Fruit fly (Drosophila melanogaster) whole organism, embryonic: ENCODE results near the gene CG10445.

Experiments
- CG12155 ChIP-seq: fragments of 200-800 bp; sonication (Bioruptor generic); optimal IDR thresholded peaks from 3 replicates; lab custom pipeline; 2016; ENCODE audit warnings: missing biosample characterization, missing genetic modification characterization
- CG15073 ChIP-seq: fragments of 200-800 bp; sonication (Bioruptor generic); optimal IDR thresholded peaks from 2 replicates; lab custom pipeline; 2016; ENCODE audit warnings: missing biosample characterization, missing genetic modification characterization
- CG1647 ChIP-seq: fragments of 200-800 bp; sonication (Bioruptor generic); optimal IDR thresholded peaks from 3 replicates; lab custom pipeline; 2016; ENCODE audit warnings: missing biosample characterization, missing genetic modification characterization
- CG17186 ChIP-seq: fragments of 200-800 bp; sonication (Bioruptor generic); optimal IDR thresholded peaks from 3 replicates; lab custom pipeline; 2017; ENCODE audit warnings: missing biosample characterization, missing genetic modification reagents, missing genetic modification characterization
- CG17802 ChIP-seq: fragments of 200-800 bp; sonication (Bioruptor generic); optimal IDR thresholded peaks from 2 replicates; lab custom pipeline; 2018; ENCODE audit warnings: missing biosample characterization, mild to moderate bottlenecking, missing genetic modification characterization, moderate library complexity
- CG17912 ChIP-seq: fragments of 200-800 bp; sonication (Bioruptor generic); optimal IDR thresholded peaks from 2 replicates; lab custom pipeline; 2018; ENCODE audit warnings: missing biosample characterization, mild to moderate bottlenecking, missing genetic modification characterization
- CG18011 ChIP-seq: fragments of 200-800 bp; sonication (Bioruptor generic); optimal IDR thresholded peaks from 2 replicates; lab custom pipeline; 2017; ENCODE audit warnings: missing biosample characterization, missing genetic modification characterization, mild to moderate bottlenecking, moderate library complexity, missing genotype
- CG18764 ChIP-seq: fragments of 200-800 bp; sonication (Bioruptor generic); optimal IDR thresholded peaks from 3 replicates; lab custom pipeline; 2016; ENCODE audit warnings: missing biosample characterization, missing genetic modification characterization
- CG2116 ChIP-seq: fragments of 200-800 bp; sonication (Bioruptor generic); optimal IDR thresholded peaks from 3 replicates; lab custom pipeline; 2018; ENCODE audit warnings: missing biosample characterization, mild to moderate bottlenecking, missing genetic modification characterization
- CG30020 ChIP-seq: fragments of 200-800 bp; optimal IDR thresholded peaks from 2 replicates; lab custom pipeline; 2019; ENCODE audit warnings: missing biosample characterization, mild to moderate bottlenecking, missing genetic modification characterization, moderate library complexity
- CG3065 ChIP-seq: fragments of 200-800 bp; sonication (Bioruptor generic); optimal IDR thresholded peaks from 2 replicates; lab custom pipeline; 2016; ENCODE audit warnings: missing biosample characterization, missing genetic modification characterization
- CG32532 ChIP-seq: fragments of 200-800 bp; sonication (Bioruptor generic); IDR thresholded peaks from 2 replicates; pipeline ENCODE4 v1.3.6; 2022; ENCODE audit warnings: missing biosample characterization, missing genetic modification characterization
- CG3847 ChIP-seq: fragments of 200-800 bp; sonication (Bioruptor generic); IDR thresholded peaks from 2 replicates; pipeline ENCODE4 v1.3.6; 2022; ENCODE audit warnings: missing biosample characterization, missing genetic modification characterization
- CG4404 ChIP-seq: fragments of 200-800 bp; sonication (Bioruptor generic); IDR thresholded peaks from 2 replicates; pipeline ENCODE4 v1.3.6; 2022; ENCODE audit warnings: missing biosample characterization, missing genetic modification characterization
- CG7745 ChIP-seq: fragments of 200-800 bp; sonication (Bioruptor generic); optimal IDR thresholded peaks from 2 replicates; lab custom pipeline; 2018; ENCODE audit warnings: missing biosample characterization, mild to moderate bottlenecking, missing genetic modification characterization, moderate library complexity
- Dp ChIP-seq: fragments of 200-800 bp; sonication (Bioruptor generic); optimal IDR thresholded peaks from 2 replicates; lab custom pipeline; 2018; ENCODE audit warnings: missing biosample characterization, mild to moderate bottlenecking, missing genetic modification characterization, moderate library complexity
- Drgx ChIP-seq: fragments of 200-800 bp; sonication (Bioruptor generic); IDR thresholded peaks from 2 replicates; pipeline ENCODE4 v1.3.6; 2022; ENCODE audit warnings: missing biosample characterization, missing genetic modification characterization
- Elba2 ChIP-seq: fragments of 200-800 bp; sonication (Bioruptor generic); optimal IDR thresholded peaks from 3 replicates; lab custom pipeline; 2016; ENCODE audit warnings: missing biosample characterization, missing genetic modification characterization
- Ets65A ChIP-seq: fragments of 200-800 bp; sonication (Bioruptor generic); peaks from one replicate; lab custom pipeline; 2016; ENCODE audit warnings: missing biosample characterization, missing genetic modification characterization
- GATAe ChIP-seq: fragments of 200-800 bp; sonication (Bioruptor generic); conservative IDR thresholded peaks from 2 replicates; pipeline ENCODE4 v1.3.6; 2022; ENCODE audit warnings: missing biosample characterization, missing genetic modification characterization
- H15 ChIP-seq: fragments of 200-800 bp; sonication (Bioruptor generic); IDR thresholded peaks from 3 replicates; pipeline ENCODE4 v1.3.6; 2022; ENCODE audit warnings: missing biosample characterization, missing genetic modification characterization
- Opbp ChIP-seq: fragments of 200-800 bp; sonication (Bioruptor generic); IDR thresholded peaks from 3 replicates; pipeline ENCODE4 v1.3.6; 2022; ENCODE audit warnings: missing biosample characterization, missing genetic modification characterization; ENCODE audit not compliant: partially characterized antibody
- Scr ChIP-seq: fragments of 200-800 bp; sonication (Bioruptor generic); IDR thresholded peaks from 2 replicates; pipeline ENCODE4 v1.3.6; 2022; ENCODE audit warnings: missing biosample characterization, missing genetic modification characterization; ENCODE audit not compliant: partially characterized antibody
- amos ChIP-seq: fragments of 200-800 bp; sonication (Bioruptor generic); IDR thresholded peaks from 2 replicates; pipeline ENCODE4 v1.3.6; 2022; ENCODE audit warnings: missing biosample characterization, missing genetic modification characterization; ENCODE audit not compliant: partially characterized antibody
- ase ChIP-seq: fragments of 200-800 bp; sonication (Bioruptor generic); IDR thresholded peaks from 3 replicates; pipeline ENCODE4 v1.3.6; 2022; ENCODE audit warnings: missing biosample characterization, missing genetic modification characterization
- ato ChIP-seq: fragments of 200-800 bp; sonication (Bioruptor generic); IDR thresholded peaks from 2 replicates; pipeline ENCODE4 v1.3.6; 2022; ENCODE audit warnings: missing biosample characterization, missing genetic modification characterization; ENCODE audit not compliant: partially characterized antibody
- cad ChIP-seq: fragments of >200 bp; optimal IDR thresholded peaks from 2 replicates; lab custom pipeline; 2017; ENCODE audit warnings: missing biosample characterization, missing genetic modification characterization
- chinmo ChIP-seq: fragments of 200-800 bp; sonication (Bioruptor generic); IDR thresholded peaks from 4 replicates; pipeline ENCODE4 v1.3.6; 2022; ENCODE audit warnings: missing biosample characterization, missing genetic modification characterization; ENCODE audit not compliant: partially characterized antibody
- dm ChIP-seq: fragments of 200-800 bp; sonication (Bioruptor generic); optimal IDR thresholded peaks from 3 replicates; lab custom pipeline; 2016; ENCODE audit warnings: missing biosample characterization, missing genetic modification characterization
- ems ChIP-seq: fragments of 200-800 bp; sonication (Bioruptor generic); optimal IDR thresholded peaks from 3 replicates; lab custom pipeline; 2016; ENCODE audit warnings: missing biosample characterization, missing genetic modification characterization
- eyg ChIP-seq: fragments of 200-800 bp; sonication (Bioruptor generic); optimal IDR thresholded peaks from 3 replicates; lab custom pipeline; 2016; ENCODE audit warnings: missing biosample characterization, missing genetic modification characterization
- her ChIP-seq: fragments of 200-800 bp; sonication (Bioruptor generic); optimal IDR thresholded peaks from 2 replicates; lab custom pipeline; 2016; ENCODE audit warnings: missing biosample characterization, missing genetic modification characterization
- ind ChIP-seq: fragments of 200-800 bp; sonication (Bioruptor generic); optimal IDR thresholded peaks from 3 replicates; lab custom pipeline; 2016; ENCODE audit warnings: missing biosample characterization, missing genetic modification characterization
- jumu ChIP-seq: fragments of 200-800 bp; sonication (Bioruptor generic); optimal IDR thresholded peaks from 3 replicates; lab custom pipeline; 2016; ENCODE audit warnings: missing biosample characterization, missing genetic modification characterization
- knrl ChIP-seq: fragments of 200-800 bp; sonication (Bioruptor generic); IDR thresholded peaks from 3 replicates; pipeline ENCODE4 v1.3.6; 2022; ENCODE audit warnings: missing biosample characterization, missing genetic modification characterization; ENCODE audit not compliant: partially characterized antibody
- mam ChIP-seq: fragments of 200-800 bp; sonication (Bioruptor generic); optimal IDR thresholded peaks from 3 replicates; lab custom pipeline; 2016; ENCODE audit warnings: missing biosample characterization, missing genetic modification characterization
- nerfin-2 ChIP-seq: fragments of 200-800 bp; sonication (Bioruptor generic); IDR thresholded peaks from 2 replicates; pipeline ENCODE4 v1.3.6; 2022; ENCODE audit warnings: missing biosample characterization, missing genetic modification characterization; ENCODE audit not compliant: partially characterized antibody
- nom ChIP-seq: fragments of 200-800 bp; sonication (Bioruptor generic); optimal IDR thresholded peaks from 2 replicates; lab custom pipeline; 2017; ENCODE audit warnings: missing biosample characterization, missing genetic modification characterization, mild to moderate bottlenecking, moderate library complexity, missing genetic modification reagents
- onecut ChIP-seq: fragments of 200-800 bp; sonication (Bioruptor generic); IDR thresholded peaks from 2 replicates; pipeline ENCODE4 v1.3.6; 2022; ENCODE audit warnings: missing biosample characterization, missing genetic modification characterization
- pros ChIP-seq: fragments of 200-800 bp; sonication (Bioruptor generic); optimal IDR thresholded peaks from 3 replicates; lab custom pipeline; 2019; ENCODE audit warnings: missing biosample characterization, mild to moderate bottlenecking, missing genetic modification characterization, moderate library complexity
- ro ChIP-seq: fragments of 200-800 bp; sonication (Bioruptor generic); IDR thresholded peaks from 2 replicates; pipeline ENCODE4 v1.3.6; 2022; ENCODE audit warnings: missing biosample characterization, missing genetic modification characterization
- sens ChIP-seq: fragments of 200-800 bp; sonication (Bioruptor generic); peaks from one replicate; lab custom pipeline; 2016; ENCODE audit warnings: missing biosample characterization, missing genetic modification characterization
- slou ChIP-seq: fragments of 200-800 bp; sonication (Bioruptor generic); optimal IDR thresholded peaks from 3 replicates; lab custom pipeline; 2016; ENCODE audit warnings: missing biosample characterization, missing genetic modification characterization
- sob ChIP-seq: fragments of 200-800 bp; sonication (Bioruptor generic); IDR thresholded peaks from 2 replicates; pipeline ENCODE4 v1.3.6; 2022; ENCODE audit warnings: missing biosample characterization, missing genetic modification characterization
- tin ChIP-seq: fragments of 200-800 bp; sonication (Bioruptor generic); optimal IDR thresholded peaks from 3 replicates; lab custom pipeline; 2016; ENCODE audit warnings: missing biosample characterization, missing genetic modification characterization
- unc-4 ChIP-seq: fragments of 200-800 bp; sonication (Bioruptor generic); IDR thresholded peaks from 2 replicates; pipeline ENCODE4 v1.3.6; 2022; ENCODE audit warnings: missing biosample characterization, missing genetic modification characterization; ENCODE audit not compliant: partially characterized antibody
- vvl ChIP-seq: fragments of 200-800 bp; sonication (Bioruptor generic); IDR thresholded peaks from 2 replicates; pipeline ENCODE4 v1.3.6; 2022; ENCODE audit warnings: missing biosample characterization, missing genetic modification characterization
- wek ChIP-seq: fragments of 200-800 bp; sonication (Bioruptor generic); optimal IDR thresholded peaks from 3 replicates; lab custom pipeline; 2018; ENCODE audit warnings: missing biosample characterization, mild to moderate bottlenecking, missing genetic modification characterization, moderate library complexity
- z ChIP-seq: fragments of 200-800 bp; sonication (Bioruptor generic); IDR thresholded peaks from 3 replicates; pipeline ENCODE4 v1.3.6; 2022; ENCODE audit warnings: missing biosample characterization, missing genetic modification characterization
- zen2 ChIP-seq: fragments of 200-800 bp; sonication (Bioruptor generic); IDR thresholded peaks from 3 replicates; pipeline ENCODE4 v1.3.6; 2022; ENCODE audit warnings: missing biosample characterization, missing genetic modification characterization; ENCODE audit not compliant: partially characterized antibody
- zf30C ChIP-seq: fragments of 200-800 bp; sonication (Bioruptor generic); optimal IDR thresholded peaks from 3 replicates; lab custom pipeline; 2018; ENCODE audit warnings: missing biosample characterization, mild to moderate bottlenecking, missing genetic modification characterization

The CG10445 gene

DNA sequence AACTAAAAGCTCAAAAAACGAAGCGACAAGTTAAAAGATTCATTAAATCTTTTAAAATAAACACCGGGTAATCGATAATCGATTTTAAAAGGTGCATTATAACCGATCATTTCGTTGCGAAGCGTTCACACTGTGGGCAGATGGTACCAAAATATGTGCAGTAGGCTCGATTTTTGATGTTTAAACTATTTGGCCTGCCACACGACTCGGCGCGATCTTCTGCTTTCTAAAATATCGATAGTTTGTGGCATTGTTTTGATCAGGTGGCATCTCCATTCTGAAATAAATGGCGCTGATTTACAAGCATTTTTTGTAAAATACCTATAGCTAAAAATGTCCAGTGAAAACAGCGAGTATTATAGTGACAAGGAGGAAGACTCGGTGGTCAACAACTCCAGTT is at the start of gene CG10445, which contains the start of gene lds (continued):
- TF ChIP-seq mam (GFP tag; lab: Kevin White, UChicago) = peak; percentile 48
- TF ChIP-seq wek (GFP tag; lab: Kevin White, UChicago) = no peak
- TF ChIP-seq CG7745 (tag; lab: Kevin White, UChicago) = no peak
- no peak for TF ChIP-seq onecut (GFP tag; lab: Robert Waterston, UW)
- no peak for TF ChIP-seq zf30C (GFP tag; lab: Kevin White, UChicago)
- peak; percentile 79 for TF ChIP-seq CG17186
- TF ChIP-seq ato (GFP tag; lab: Robert Waterston, UW) = peak; percentile 82
- peak; percentile 70 for TF ChIP-seq dm (GFP tag; lab: Kevin White, UChicago)
- peak; percentile 87 for TF ChIP-seq Dp (GFP tag; lab: Kevin White, UChicago)
- TF ChIP-seq CG17912 (GFP tag; lab: Kevin White, UChicago) = no peak
- TF ChIP-seq CG18011 = no peak
- peak; percentile 84 for TF ChIP-seq amos (GFP tag; lab: Robert Waterston, UW)
- peak; percentile 7 for TF ChIP-seq ind (GFP tag; lab: Kevin White, UChicago)
- TF ChIP-seq CG18764 (GFP tag; lab: Kevin White, UChicago) = peak; percentile 14
- TF ChIP-seq tin (GFP tag; lab: Kevin White, UChicago) = peak; percentile 13
- peak; percentile 96 for TF ChIP-seq CG17802 (tag; lab: Kevin White, UChicago)
- peak; percentile 1 for TF ChIP-seq her (GFP tag; lab: Kevin White, UChicago)
- TF ChIP-seq cad (GFP tag; lab: Kevin White, UChicago) = no peak
- TF ChIP-seq sens (GFP tag; lab: Kevin White, UChicago) = peak; percentile 93
- TF ChIP-seq unc-4 = peak; percentile 76
- peak; percentile 87 for TF ChIP-seq CG30020 (tag; lab: Kevin White, UChicago)
- TF ChIP-seq chinmo = peak; percentile 68; the same call in 1 of the 4 replicates
- TF ChIP-seq nerfin-2 (GFP tag; lab: Robert Waterston, UW) = peak; percentile 94
- peak; percentile 93 for TF ChIP-seq CG2116 (GFP tag; lab: Kevin White, UChicago)
- peak; percentile 84 for TF ChIP-seq Scr (GFP tag; lab: Robert Waterston, UW)
- no peak for TF ChIP-seq ems (GFP tag; lab: Kevin White, UChicago)
- peak; percentile 60 for TF ChIP-seq CG3847 (GFP tag; lab: Robert Waterston, UW)
- no peak for TF ChIP-seq slou (GFP tag; lab: Kevin White, UChicago)
- no peak for TF ChIP-seq ase (GFP tag; lab: Robert Waterston, UW)
- TF ChIP-seq sob (GFP tag; lab: Robert Waterston, UW) = peak; percentile 22; the same call in 1 of the 2 replicates
- peak; percentile 89 for TF ChIP-seq knrl (GFP tag; lab: Robert Waterston, UW)
- peak; percentile 86 for TF ChIP-seq Ets65A (GFP tag; lab: Kevin White, UChicago)

DNA sequence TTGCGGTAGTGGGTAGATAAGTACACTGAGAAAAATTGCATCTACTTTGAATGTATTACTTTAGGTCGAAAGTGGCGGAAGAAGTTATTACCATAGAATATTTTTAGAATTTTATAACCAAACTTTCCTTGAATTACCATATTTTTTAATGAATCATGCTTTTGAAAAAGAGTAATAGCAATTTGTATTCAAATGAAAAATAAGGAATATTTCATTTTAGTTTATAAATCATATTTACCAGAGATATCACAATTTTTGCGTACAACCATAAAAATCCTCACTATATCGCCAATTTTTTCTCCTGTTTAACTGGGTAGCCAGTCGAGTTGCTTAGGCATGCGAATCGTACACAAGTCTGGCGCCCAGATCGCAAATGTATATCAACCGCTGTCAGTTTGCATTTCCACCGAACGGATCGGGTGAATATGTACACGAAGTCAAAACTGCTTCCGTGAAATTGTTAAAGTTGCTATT is 49.6 kb upstream of the CG10445 start:
- TF ChIP-seq Drgx (GFP tag; lab: Robert Waterston, UW) = peak; percentile 83
- no peak for TF ChIP-seq CG3065 (GFP tag; lab: Kevin White, UChicago)
- no peak for TF ChIP-seq pros
- TF ChIP-seq ro (GFP tag; lab: Robert Waterston, UW) = no peak
- TF ChIP-seq CG12155 (GFP tag; lab: Kevin White, UChicago) = no peak
- no peak for TF ChIP-seq eyg (GFP tag; lab: Kevin White, UChicago)
- no peak for TF ChIP-seq CG15073
- TF ChIP-seq nom = peak; percentile 42
- no peak for TF ChIP-seq z (GFP tag; lab: Robert Waterston, UW)
- no peak for TF ChIP-seq H15 (GFP tag; lab: Robert Waterston, UW)
- TF ChIP-seq Opbp = no peak
- TF ChIP-seq ato (GFP tag; lab: Robert Waterston, UW) = no peak
- peak; percentile 39 for TF ChIP-seq Ets65A (GFP tag; lab: Kevin White, UChicago)
- TF ChIP-seq zen2 (GFP tag; lab: Robert Waterston, UW) = no peak
- TF ChIP-seq CG4404 (GFP tag; lab: Robert Waterston, UW) = no peak
- no peak for TF ChIP-seq CG1647 (GFP tag; lab: Kevin White, UChicago)
- no peak for TF ChIP-seq Elba2 (GFP tag; lab: Kevin White, UChicago)
- TF ChIP-seq jumu = no peak
- no peak for TF ChIP-seq vvl (GFP tag; lab: Robert Waterston, UW)
- TF ChIP-seq CG32532 = no peak
- TF ChIP-seq GATAe (GFP tag; lab: Robert Waterston, UW) = no peak
